Fruit fly (Drosophila melanogaster) whole organism, prepupa: Measurements from ENCODE around the gene c12.2.

Source experiments
- eg ChIP-seq: fragments of 200-800 bp; sonication (Bioruptor generic); IDR thresholded peaks from 3 replicates; pipeline ENCODE4 v1.3.6; 2022; ENCODE audit warnings: missing biosample characterization, missing genetic modification characterization
- fkh ChIP-seq: fragments of 200-800 bp; sonication (Bioruptor generic); optimal IDR thresholded peaks from 3 replicates; lab custom pipeline; 2017; ENCODE audit warnings: missing biosample characterization, mild to moderate bottlenecking, missing genetic modification characterization, moderate library complexity

DNA sequence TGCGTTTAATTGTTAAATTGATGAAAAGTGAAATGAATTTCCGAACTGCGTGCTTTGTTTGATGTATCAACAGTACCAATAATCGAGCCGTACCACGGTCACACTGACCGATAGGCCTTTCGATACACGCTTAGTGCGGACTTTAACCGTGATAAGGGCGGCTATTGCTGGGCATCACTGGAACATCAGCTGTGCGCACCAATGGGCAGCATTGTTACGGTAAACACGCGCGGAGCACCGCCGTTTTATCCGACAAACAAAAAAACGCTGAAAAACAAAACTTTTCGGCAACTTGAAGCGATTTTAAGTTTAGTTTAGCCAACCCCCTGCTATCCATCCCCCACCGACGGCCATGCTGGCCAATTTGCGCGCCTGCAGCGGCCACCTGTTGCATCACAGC, at the start of gene c12.2, which contains the start of gene c12.1:
- no peak for TF ChIP-seq fkh (GFP tag; lab: Kevin White, UChicago)
- no peak for TF ChIP-seq eg (GFP tag; lab: Robert Waterston, UW)
